Fruit fly (Drosophila melanogaster): Measurements from ENCODE around the gene alpha-Spec.

DNA sequence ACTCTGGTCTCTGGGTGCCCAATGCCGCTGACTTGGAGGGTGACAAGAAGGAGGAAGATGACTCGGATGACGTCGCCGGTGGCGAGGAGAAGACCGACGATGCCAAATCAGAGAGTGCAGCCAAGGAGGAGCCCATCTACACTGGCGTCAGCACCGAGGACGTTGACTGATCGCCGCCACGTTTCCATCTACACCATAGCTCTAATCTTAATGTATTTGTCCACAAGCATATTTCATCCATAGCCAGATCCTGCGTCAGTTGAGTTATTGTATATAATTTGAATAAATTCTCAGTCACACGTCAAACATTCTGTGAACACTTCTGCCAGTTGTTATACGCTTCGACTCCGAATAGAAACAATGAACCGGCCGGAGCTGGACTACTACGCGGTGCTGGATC is 1.9 kb upstream of the alpha-Spec start, which contains the start of gene CG12020:
- no peak for TF ChIP-seq Sin3A (optimal IDR thresholded peaks at IDR 0.05)
- no peak for TF ChIP-seq insv (optimal IDR thresholded peaks at IDR 0.05)
- TF ChIP-seq psq (optimal IDR thresholded peaks at IDR 0.05): no peak
- TF ChIP-seq h (optimal IDR thresholded peaks at IDR 0.05): no peak
- no peak for TF ChIP-seq ttk (optimal IDR thresholded peaks at IDR 0.05)
- TF ChIP-seq Myc (optimal IDR thresholded peaks at IDR 0.05): no peak

Measured in Kc167 (cell line).